Worm (Caenorhabditis elegans) whole organism, L4/young adult: Measurements from ENCODE around the gene gop-1.

ENCODE experiments used
- dao-5 ChIP-seq: sonication (generic microtip); optimal IDR thresholded peaks from 2 replicates; lab custom pipeline; 2016; ENCODE audit warnings: missing genotype, missing genetic modification characterization, moderate library complexity, missing compliant biosample characterization
- him-1 ChIP-seq: sonication (generic microtip); optimal IDR thresholded peaks from 2 replicates; lab custom pipeline; 2016; ENCODE audit warnings: missing genotype, missing genetic modification reagents, missing genetic modification characterization, missing compliant biosample characterization

DNA sequence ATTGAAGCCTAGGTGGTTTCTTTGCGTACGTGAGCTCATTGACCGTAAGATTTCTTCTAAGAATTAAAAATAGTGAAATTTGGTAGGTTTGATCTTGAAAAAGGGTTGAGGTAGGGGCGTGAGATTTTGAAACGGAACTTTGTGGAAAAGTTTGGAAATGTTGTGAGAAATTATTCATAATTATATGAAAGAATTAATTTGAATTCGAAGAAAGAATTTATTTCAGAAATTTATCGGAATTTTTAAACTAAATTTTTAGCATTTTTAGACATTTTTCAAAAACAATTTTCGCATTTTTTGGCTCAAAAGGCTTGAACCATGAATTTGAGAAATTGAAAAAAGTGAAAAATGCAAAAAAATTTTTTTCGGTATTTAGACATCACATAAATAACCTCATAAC, 40.1 kb upstream of the gop-1 start:
- TF ChIP-seq dao-5 (tag; lab: Kevin White, UChicago) (no peak), him-1 (tag; lab: Kevin White, UChicago) (no peak)
